Fruit fly (Drosophila melanogaster): ENCODE data around the gene CG17219.

CG17219 gene

DNA sequence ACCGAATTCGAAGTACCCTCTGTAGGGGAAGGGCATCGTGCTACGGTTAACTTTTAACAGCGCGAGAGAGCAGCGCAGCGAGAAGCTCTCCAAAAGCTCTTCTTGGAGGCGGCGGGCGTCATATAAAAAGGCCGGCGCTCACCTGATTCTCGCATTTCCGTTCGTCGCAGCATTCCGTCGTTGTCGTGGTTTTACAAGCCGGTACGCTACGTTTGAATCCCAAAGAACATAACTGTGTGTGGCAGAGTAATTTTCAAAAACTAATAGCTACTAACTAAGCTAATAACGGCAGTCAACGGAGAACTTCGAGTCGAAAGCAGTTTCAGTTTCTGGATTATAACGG lies 27.4 kb downstream of the CG17219 start, which contains the start of gene FASN1 (continued):
- no peak for TF ChIP-seq Asciz (GFP tag; optimal IDR thresholded peaks at IDR 0.05)
- TF ChIP-seq az2 (GFP tag; optimal IDR thresholded peaks at IDR 0.05), result no peak
- TF ChIP-seq pum (GFP tag; optimal IDR thresholded peaks at IDR 0.05), result no peak
- TF ChIP-seq Sry-β (GFP tag; optimal IDR thresholded peaks at IDR 0.05), result no peak
- TF ChIP-seq CG34224 (GFP tag; IDR thresholded peaks at IDR 0.05; ENCODE audit: partially characterized antibody), result no peak
- no peak for TF ChIP-seq HLH4C (GFP tag; IDR thresholded peaks at IDR 0.05; ENCODE audit: partially characterized antibody)
- TF ChIP-seq CrebB (tag; optimal IDR thresholded peaks at IDR 0.05), result no peak
- TF ChIP-seq CG8388 (GFP tag; optimal IDR thresholded peaks at IDR 0.05), result no peak
- TF ChIP-seq CG6654 (GFP tag; optimal IDR thresholded peaks at IDR 0.05), result no peak
- no peak for TF ChIP-seq CG7928 (GFP tag; optimal IDR thresholded peaks at IDR 0.05)
- no peak for TF ChIP-seq Max (GFP tag; optimal IDR thresholded peaks at IDR 0.05)
- TF ChIP-seq vnd (GFP tag; IDR thresholded peaks at IDR 0.05; ENCODE audit: partially characterized antibody), result no peak
- TF ChIP-seq pnt (GFP tag; optimal IDR thresholded peaks at IDR 0.05), result no peak
- TF ChIP-seq hkb (optimal IDR thresholded peaks at IDR 0.05), result no peak
- peak; percentile 50; the same call in 1 of the 2 replicates for TF ChIP-seq hkb (GFP tag; IDR thresholded peaks at IDR 0.05)
- no peak for TF ChIP-seq stwl (tag; optimal IDR thresholded peaks at IDR 0.05)
- TF ChIP-seq Mes4 (GFP tag; optimal IDR thresholded peaks at IDR 0.05), result no peak
- no peak for TF ChIP-seq Mrtf (GFP tag; IDR thresholded peaks at IDR 0.05)
- no peak for TF ChIP-seq tap (tag; optimal IDR thresholded peaks at IDR 0.05)
- TF ChIP-seq ken (GFP tag; IDR thresholded peaks at IDR 0.05), result no peak
- TF ChIP-seq caup (GFP tag; optimal IDR thresholded peaks at IDR 0.05; ENCODE audit: severe bottlenecking), result peak; percentile 46
- TF ChIP-seq Gug (GFP tag; IDR thresholded peaks at IDR 0.05), result peak; percentile 70; the same call in 2 of the 4 replicates
- no peak for TF ChIP-seq CG11723 (GFP tag; optimal IDR thresholded peaks at IDR 0.05)
- peak; percentile 23 for TF ChIP-seq CG5180 (GFP tag; optimal IDR thresholded peaks at IDR 0.05)
- TF ChIP-seq CG12659 (GFP tag; optimal IDR thresholded peaks at IDR 0.05), result no peak
- TF ChIP-seq CG18262 (tag; optimal IDR thresholded peaks at IDR 0.05), result peak; percentile 27
- TF ChIP-seq z (GFP tag; IDR thresholded peaks at IDR 0.05), result no peak
- TF ChIP-seq CG9609 (GFP tag; optimal IDR thresholded peaks at IDR 0.05), result no peak
- no peak for TF ChIP-seq CG12219 (GFP tag; optimal IDR thresholded peaks at IDR 0.05)
- no peak for TF ChIP-seq tio (GFP tag; optimal IDR thresholded peaks at IDR 0.05)
- no peak for TF ChIP-seq D (optimal IDR thresholded peaks at IDR 0.05)
- no peak for TF ChIP-seq D (GFP tag; optimal IDR thresholded peaks at IDR 0.05)
- no peak for TF ChIP-seq danr (GFP tag; IDR thresholded peaks at IDR 0.05)
- no peak for TF ChIP-seq HLHmδ (GFP tag; optimal IDR thresholded peaks at IDR 0.05)
- no peak for TF ChIP-seq CG4617 (GFP tag; optimal IDR thresholded peaks at IDR 0.05; ENCODE audit: borderline replicate concordance)
- 0 out of 3 replicates have a peak, but pooled peaks have one; percentile 25 for TF ChIP-seq CG6175 (GFP tag; IDR thresholded peaks at IDR 0.05)
- no peak for TF ChIP-seq Xbp1 (GFP tag; optimal IDR thresholded peaks at IDR 0.05)
- TF ChIP-seq al (GFP tag; IDR thresholded peaks at IDR 0.05), result no peak
- TF ChIP-seq cwo (GFP tag; optimal IDR thresholded peaks at IDR 0.05), result no peak
- TF ChIP-seq Aef1 (GFP tag; IDR thresholded peaks at IDR 0.05), result no peak
- 0 out of 3 replicates have a peak, but pooled peaks have one; percentile 40 for TF ChIP-seq CG11456 (GFP tag; IDR thresholded peaks at IDR 0.05)
- TF ChIP-seq CG8290 (GFP tag; optimal IDR thresholded peaks at IDR 0.05), result no peak
- peak in 1 of 2 experiments; percentile 68 for TF ChIP-seq CG8290 (tag; optimal IDR thresholded peaks at IDR 0.05)
- no peak; the same call in 1 of the 2 replicates for TF ChIP-seq rib (GFP tag; IDR thresholded peaks at IDR 0.05)
- no peak for TF ChIP-seq slou (GFP tag; optimal IDR thresholded peaks at IDR 0.05)
- 0 out of 2 replicates have a peak, but pooled peaks have one; percentile 24 for TF ChIP-seq unc-4 (GFP tag; IDR thresholded peaks at IDR 0.05; ENCODE audit: partially characterized antibody)
- no peak for TF ChIP-seq cg (GFP tag; optimal IDR thresholded peaks at IDR 0.05)
- TF ChIP-seq CG8944 (GFP tag; optimal IDR thresholded peaks at IDR 0.05), result no peak
- TF ChIP-seq sens-2 (GFP tag; IDR thresholded peaks at IDR 0.05), result no peak
- no peak for TF ChIP-seq CG10366 (GFP tag; IDR thresholded peaks at IDR 0.05)
- TF ChIP-seq Oli (tag; optimal IDR thresholded peaks at IDR 0.05), result no peak
- TF ChIP-seq sob (GFP tag; IDR thresholded peaks at IDR 0.05), result 0 out of 2 replicates have a peak, but pooled peaks have one; percentile 22

Measured in whole organism, embryonic.